Worm (Caenorhabditis elegans): ENCODE data around the gene sfxn-1.5.

DNA sequence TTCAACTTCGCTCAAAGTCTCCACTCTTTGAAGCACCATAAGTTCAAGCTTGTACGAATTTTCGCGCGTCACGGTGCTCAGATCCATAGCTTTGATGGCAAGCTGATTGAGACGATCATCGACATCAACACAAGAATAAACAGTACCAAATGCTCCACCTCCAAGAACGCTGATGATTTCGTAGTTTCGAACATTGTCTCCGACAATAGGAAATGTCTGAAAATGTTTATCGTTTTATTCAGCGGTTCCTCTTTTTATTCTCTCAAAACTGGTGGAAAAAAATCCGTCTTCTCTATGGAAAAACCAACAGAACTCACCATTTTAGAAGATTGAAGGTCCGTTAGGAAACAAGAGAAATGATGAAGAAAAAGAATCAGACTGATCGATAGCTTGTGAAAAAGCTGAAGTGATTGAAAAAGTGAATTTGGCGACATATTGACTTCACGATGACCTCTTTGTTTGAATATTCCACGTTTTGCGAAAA, 26.4 kb upstream of the sfxn-1.5 start, which contains the start of gene C44C10.7:
- TF ChIP-seq elt-3 (tag; optimal IDR thresholded peaks at IDR 0.05) = no peak
- no peak for TF ChIP-seq blmp-1 (tag; optimal IDR thresholded peaks at IDR 0.05)
- no peak for TF ChIP-seq snpc-4 (tag; optimal IDR thresholded peaks at IDR 0.05)
- no peak for TF ChIP-seq flh-1 (GFP tag; optimal IDR thresholded peaks at IDR 0.05)
- no peak for TF ChIP-seq cnd-1 (tag; optimal IDR thresholded peaks at IDR 0.05)
- no peak for TF ChIP-seq ztf-11 (tag; optimal IDR thresholded peaks at IDR 0.05)
- no peak for TF ChIP-seq nhr-76 (tag; optimal IDR thresholded peaks at IDR 0.05)
- TF ChIP-seq nhr-2 (tag; optimal IDR thresholded peaks at IDR 0.05) = no peak
- TF ChIP-seq mep-1 (tag; optimal IDR thresholded peaks at IDR 0.05) = no peak
- TF ChIP-seq mab-5 (tag; optimal IDR thresholded peaks at IDR 0.05) = no peak

Data from whole organism, mixed stage, embryonic.